Worm (Caenorhabditis elegans) whole organism, young adult: ENCODE results near the gene cyp-13A3.

Experiments used
- F49E8.2 ChIP-seq: sonication (generic microtip); optimal IDR thresholded peaks from 3 replicates; lab custom pipeline; 2017; ENCODE audit warnings: missing genetic modification characterization, mild to moderate bottlenecking, missing compliant biosample characterization, antibody characterized with exemption, moderate library complexity; ENCODE audit not compliant: insufficient read depth
- F52B5.7 ChIP-seq: sonication (generic microtip); optimal IDR thresholded peaks from 2 replicates; lab custom pipeline; 2016; ENCODE audit warnings: mild to moderate bottlenecking, missing genetic modification characterization, missing compliant biosample characterization
- Y53F4B.3 ChIP-seq: fragments of 200-800 bp; sonication (Bioruptor generic); IDR thresholded peaks from 2 replicates; pipeline ENCODE4 v1.3.6; 2022; ENCODE audit warnings: missing genetic modification reagents, missing genetic modification characterization, missing compliant biosample characterization
- Y79H2A.3 ChIP-seq: fragments of 200-800 bp; sonication (Bioruptor generic); conservative IDR thresholded peaks from 2 replicates; pipeline ENCODE4 v1.3.6; 2022; ENCODE audit warnings: missing genetic modification reagents, missing genetic modification characterization, missing compliant biosample characterization
- Y95B8A.8 ChIP-seq: fragments of 200-800 bp; sonication (Bioruptor generic); IDR thresholded peaks from 2 replicates; pipeline ENCODE4 v1.3.6; 2022; ENCODE audit warnings: missing genetic modification reagents, missing genetic modification characterization, missing compliant biosample characterization
- ZK185.1 ChIP-seq: sonication (generic microtip); optimal IDR thresholded peaks from 2 replicates; lab custom pipeline; 2016; ENCODE audit warnings: mild to moderate bottlenecking, missing genetic modification characterization, missing compliant biosample characterization; ENCODE audit not compliant: poor library complexity, severe bottlenecking
- aptf-3 ChIP-seq: fragments of 200-800 bp; sonication (Bioruptor generic); IDR thresholded peaks from 2 replicates; pipeline ENCODE4 v1.3.6; 2022; ENCODE audit warnings: missing genetic modification characterization, missing compliant biosample characterization
- attf-6 ChIP-seq: fragments of 200-800 bp; sonication (Bioruptor generic); IDR thresholded peaks from 2 replicates; pipeline ENCODE4 v1.3.6; 2022; ENCODE audit warnings: missing genetic modification reagents, missing genetic modification characterization, missing compliant biosample characterization
- bed-2 ChIP-seq: fragments of 200-800 bp; sonication (Bioruptor generic); IDR thresholded peaks from 2 replicates; pipeline ENCODE4 v1.3.6; 2022; ENCODE audit warnings: missing genetic modification reagents, missing genetic modification characterization, missing compliant biosample characterization
- cebp-1 ChIP-seq, 2 experiments: fragments of 200-800 bp in 1 of 2; sonication (Bioruptor generic) in 1 of 2; sonication (generic microtip) in 1 of 2; IDR thresholded peaks in 1 of 2; optimal IDR thresholded peaks in 1 of 2; 2 replicates each; pipeline versions ENCODE4 v1.3.6 to Lab custom; 2017 to 2022; ENCODE audit warnings: missing compliant biosample characterization in 2 of 2, missing genetic modification characterization in 2 of 2, mild to moderate bottlenecking in 1 of 2, missing genetic modification reagents in 1 of 2, moderate library complexity in 1 of 2
- ceh-91 ChIP-seq: fragments of 200-800 bp; sonication (Bioruptor generic); IDR thresholded peaks from 2 replicates; pipeline ENCODE4 v1.3.6; 2022; ENCODE audit warnings: missing genetic modification reagents, missing genetic modification characterization, missing compliant biosample characterization
- die-1 ChIP-seq: sonication (generic microtip); optimal IDR thresholded peaks from 2 replicates; lab custom pipeline; 2016; ENCODE audit warnings: missing genotype, mild to moderate bottlenecking, missing genetic modification characterization, missing compliant biosample characterization
- egl-18 ChIP-seq: fragments of 200-800 bp; sonication (Bioruptor generic); IDR thresholded peaks from 2 replicates; pipeline ENCODE4 v1.3.6; 2022; ENCODE audit warnings: missing genetic modification reagents, missing genetic modification characterization, missing compliant biosample characterization
- him-1 ChIP-seq: sonication (generic microtip); optimal IDR thresholded peaks from 2 replicates; lab custom pipeline; 2016; ENCODE audit warnings: missing genotype, missing genetic modification reagents, missing genetic modification characterization, missing compliant biosample characterization
- hlh-26 ChIP-seq: fragments of 200-800 bp; sonication (Bioruptor generic); conservative IDR thresholded peaks from 2 replicates; pipeline ENCODE4 v1.3.6; 2022; ENCODE audit warnings: missing genetic modification reagents, missing genetic modification characterization, missing compliant biosample characterization
- hmg-20 ChIP-seq: fragments of 200-800 bp; sonication (Bioruptor generic); IDR thresholded peaks from 2 replicates; pipeline ENCODE4 v1.3.6; 2022; ENCODE audit warnings: missing genetic modification reagents, missing genetic modification characterization, missing compliant biosample characterization
- hrde-1 ChIP-seq: sonication (generic microtip); optimal IDR thresholded peaks from 2 replicates; lab custom pipeline; 2016; ENCODE audit warnings: missing genetic modification characterization, mild to moderate bottlenecking, missing compliant biosample characterization, moderate library complexity, missing genotype, missing genetic modification reagents, borderline replicate concordance
- lag-1 ChIP-seq: fragments of 200-800 bp; sonication (Bioruptor generic); IDR thresholded peaks from 2 replicates; pipeline ENCODE4 v1.3.6; 2022; ENCODE audit warnings: missing genetic modification reagents, missing genetic modification characterization, missing compliant biosample characterization
- let-607 ChIP-seq, 2 experiments: fragments of 200-800 bp in 1 of 2; sonication (Bioruptor generic) in 1 of 2; sonication (generic microtip) in 1 of 2; optimal IDR thresholded peaks; 2 replicates each; lab custom pipeline; 2016 to 2018; ENCODE audit warnings: mild to moderate bottlenecking in 2 of 2, missing compliant biosample characterization in 2 of 2, missing genetic modification characterization in 2 of 2, moderate library complexity in 2 of 2, missing genotype in 1 of 2
- lin-26 ChIP-seq: fragments of 200-800 bp; sonication (Bioruptor generic); IDR thresholded peaks from 2 replicates; pipeline ENCODE4 v1.3.6; 2022; ENCODE audit warnings: missing genetic modification reagents, missing genetic modification characterization, missing compliant biosample characterization
- lin-35 ChIP-seq, 3 experiments: fragments of 150-350 bp in 2 of 3; sonication (generic microtip) in 1 of 3; optimal IDR thresholded peaks; 2 replicates each; lab custom pipeline; 2014 to 2018; ENCODE audit warnings: missing biosample characterization in 3 of 3, missing genetic modification characterization in 3 of 3, missing genetic modification reagents in 3 of 3
- madf-10 ChIP-seq: sonication (generic microtip); optimal IDR thresholded peaks from 2 replicates; lab custom pipeline; 2016; ENCODE audit warnings: mild to moderate bottlenecking, missing genetic modification characterization, missing compliant biosample characterization
- mcd-1 ChIP-seq: fragments of 200-800 bp; sonication (Bioruptor generic); IDR thresholded peaks from 2 replicates; pipeline ENCODE4 v1.3.6; 2022; ENCODE audit warnings: missing genetic modification reagents, missing genetic modification characterization, missing compliant biosample characterization
- nhr-179 ChIP-seq: sonication (generic microtip); optimal IDR thresholded peaks from 2 replicates; lab custom pipeline; 2016; ENCODE audit warnings: mild to moderate bottlenecking, missing genetic modification characterization, missing compliant biosample characterization
- nhr-80 ChIP-seq: sonication (generic microtip); optimal IDR thresholded peaks from 2 replicates; lab custom pipeline; 2016; ENCODE audit warnings: missing genetic modification characterization, missing compliant biosample characterization
- pha-4 ChIP-seq: fragments of 150-350 bp; sonication (generic microtip); optimal IDR thresholded peaks from 2 replicates; lab custom pipeline; 2014; ENCODE audit warnings: missing biosample characterization, missing genetic modification reagents, missing genetic modification characterization
- repo-1 ChIP-seq: sonication (generic microtip); optimal IDR thresholded peaks from 2 replicates; lab custom pipeline; 2017; ENCODE audit warnings: mild to moderate bottlenecking, missing genetic modification characterization, missing compliant biosample characterization
- sdz-38 ChIP-seq: sonication (generic microtip); optimal IDR thresholded peaks from 2 replicates; lab custom pipeline; 2016; ENCODE audit warnings: missing genotype, missing genetic modification characterization, missing compliant biosample characterization
- somi-1 ChIP-seq: fragments of 200-800 bp; sonication (Bioruptor generic); optimal IDR thresholded peaks from 2 replicates; lab custom pipeline; 2018; ENCODE audit warnings: mild to moderate bottlenecking, missing genetic modification characterization, missing compliant biosample characterization
- tbp1 ChIP-seq: fragments of 200-800 bp; sonication (Bioruptor generic); optimal IDR thresholded peaks from 2 replicates; lab custom pipeline; 2018; ENCODE audit warnings: mild to moderate bottlenecking, missing genetic modification characterization, missing compliant biosample characterization
- tlf-1 ChIP-seq: fragments of 200-800 bp; sonication (Bioruptor generic); optimal IDR thresholded peaks from 2 replicates; lab custom pipeline; 2018; ENCODE audit warnings: mild to moderate bottlenecking, missing genetic modification characterization, missing compliant biosample characterization
- zfh-2 ChIP-seq: fragments of 200-800 bp; sonication (Bioruptor generic); conservative IDR thresholded peaks from 2 replicates; pipeline ENCODE4 v1.3.6; 2022; ENCODE audit warnings: missing genetic modification reagents, missing genetic modification characterization, missing compliant biosample characterization
- ztf-22 ChIP-seq: fragments of 200-800 bp; sonication (Bioruptor generic); optimal IDR thresholded peaks from 2 replicates; lab custom pipeline; 2018; ENCODE audit warnings: mild to moderate bottlenecking, missing genetic modification characterization, moderate library complexity, missing compliant biosample characterization
- ztf-25 ChIP-seq: fragments of 200-800 bp; sonication (Bioruptor generic); IDR thresholded peaks from 2 replicates; pipeline ENCODE4 v1.3.6; 2022; ENCODE audit warnings: missing genetic modification reagents, missing genetic modification characterization, missing compliant biosample characterization

Gene cyp-13A3

ce11 chrII:9826946-9827345, 33.8 kb upstream of the cyp-13A3 start:
- TF ChIP-seq F49E8.2 (tag; lab: Kevin White, UChicago): no peak
- no peak for TF ChIP-seq ztf-25 (GFP tag; lab: Robert Waterston, UW)
- TF ChIP-seq zfh-2 (GFP tag; lab: Robert Waterston, UW): 0 out of 2 replicates have a peak, but pooled peaks have one; percentile 16
- no peak for TF ChIP-seq hrde-1 (tag; lab: Kevin White, UChicago)
- no peak for TF ChIP-seq mcd-1 (GFP tag; lab: Robert Waterston, UW)
- no peak for TF ChIP-seq attf-6
- TF ChIP-seq bed-2 (GFP tag; lab: Robert Waterston, UW): no peak
- no peak for TF ChIP-seq somi-1

- no peak for TF ChIP-seq hlh-26 (GFP tag; lab: Robert Waterston, UW)
- TF ChIP-seq nhr-80 (tag; lab: Kevin White, UChicago): peak; percentile 77
- TF ChIP-seq lin-35 (GFP tag; optimal IDR thresholded peaks at IDR 0.05; lab: Kevin White, UChicago): no peak
- no peak for TF ChIP-seq cebp-1 (GFP tag; IDR thresholded peaks at IDR 0.05; lab: Robert Waterston, UW)
- peak; percentile 60 for TF ChIP-seq cebp-1 (tag; optimal IDR thresholded peaks at IDR 0.05; lab: Kevin White, UChicago)
Measured at ce11 chrII:9807519-9807972, 14.4 kb upstream of the cyp-13A3 start, which contains the start of gene cyp-13A8. TSS of gene cyp-13A8 (minus strand) at chrII:9807569.

ce11 chrII:9803320-9803719, 10.2 kb upstream of the cyp-13A3 start, which contains the start of gene cyp-13A7:
TSS of gene cyp-13A7 (plus strand) at chrII:9803620.
- TF ChIP-seq mcd-1 (GFP tag; lab: Robert Waterston, UW) (no peak), sdz-38 (tag; lab: Kevin White, UChicago) (no peak), Y53F4B.3 (GFP tag; lab: Robert Waterston, UW) (no peak), hmg-20 (GFP tag; lab: Robert Waterston, UW) (no peak), let-607 (tag; optimal IDR thresholded peaks at IDR 0.05; lab: Kevin White, UChicago) (no peak), ztf-22 (GFP tag; lab: Kevin White, UChicago) (no peak), egl-18 (GFP tag; lab: Robert Waterston, UW) (no peak), ZK185.1 (tag; lab: Kevin White, UChicago) (no peak)

ce11 chrII:9802642-9803041, 9.5 kb upstream of the cyp-13A3 start, which contains the start of gene cyp-13A6:
TSS of gene cyp-13A6 (minus strand) at chrII:9802821.
- TF ChIP-seq repo-1 (tag; lab: Kevin White, UChicago): no peak
- TF ChIP-seq nhr-80 (tag; lab: Kevin White, UChicago): peak; percentile 43

- TF ChIP-seq bed-2 (GFP tag; lab: Robert Waterston, UW) (no peak), nhr-80 (tag; lab: Kevin White, UChicago) (peak; percentile 85), cebp-1 (GFP tag; IDR thresholded peaks at IDR 0.05; lab: Robert Waterston, UW) (no peak), cebp-1 (tag; optimal IDR thresholded peaks at IDR 0.05; lab: Kevin White, UChicago) (peak; percentile 19), aptf-3 (GFP tag; lab: Robert Waterston, UW) (no peak)
Measured at ce11 chrII:9800251-9800650, 7.2 kb upstream of the cyp-13A3 start, which contains the start of gene cyp-13A5. TSS of gene cyp-13A5 (minus strand) at chrII:9800362.

- TF ChIP-seq lin-26 (GFP tag; lab: Robert Waterston, UW) (no peak), nhr-80 (tag; lab: Kevin White, UChicago) (peak; percentile 80)
Measured at ce11 chrII:9797664-9798063, 4.6 kb upstream of the cyp-13A3 start, which contains the start of gene cyp-13A4. TSS of gene cyp-13A4 (minus strand) at chrII:9797740.

ce11 chrII:9791185-9791584, 1.9 kb downstream of the cyp-13A3 start:
- no peak for TF ChIP-seq tlf-1 (GFP tag; lab: Kevin White, UChicago)
- no peak for TF ChIP-seq Y95B8A.8 (GFP tag; lab: Robert Waterston, UW)
- no peak for TF ChIP-seq madf-10
- no peak for TF ChIP-seq nhr-179 (tag; lab: Kevin White, UChicago)
- TF ChIP-seq pha-4: no peak
- no peak for TF ChIP-seq sdz-38 (tag; lab: Kevin White, UChicago)
- TF ChIP-seq F52B5.7 (tag; lab: Kevin White, UChicago): no peak
- no peak for TF ChIP-seq aptf-3 (GFP tag; lab: Robert Waterston, UW)
- TF ChIP-seq lin-35 (GFP tag; optimal IDR thresholded peaks at IDR 0.05; lab: Kevin White, UChicago): no peak
- TF ChIP-seq lag-1: no peak
- no peak for TF ChIP-seq tbp1 (GFP tag; lab: Kevin White, UChicago)
- TF ChIP-seq die-1 (tag; lab: Kevin White, UChicago): no peak
- no peak for TF ChIP-seq somi-1
- no peak for TF ChIP-seq Y79H2A.3 (GFP tag; lab: Robert Waterston, UW)
- TF ChIP-seq him-1 (tag; lab: Kevin White, UChicago): no peak
- TF ChIP-seq nhr-80 (tag; lab: Kevin White, UChicago): peak; percentile 90
- peak; percentile 38 for TF ChIP-seq ztf-22 (GFP tag; lab: Kevin White, UChicago)
- TF ChIP-seq ceh-91: no peak
